Worm (Caenorhabditis elegans) whole organism, late embryonic: ENCODE results near the gene B0547.2.

Experiments used
- ama-1 ChIP-seq: fragments of 150-350 bp; optimal IDR thresholded peaks from 2 replicates; lab custom pipeline; 2014
- ceh-30 ChIP-seq: fragments of 150-350 bp; optimal IDR thresholded peaks from 2 replicates; lab custom pipeline; 2014; ENCODE audit warnings: missing biosample characterization, missing genetic modification characterization
- unc-42 ChIP-seq: sonication (generic microtip); optimal IDR thresholded peaks from 2 replicates; lab custom pipeline; 2016; ENCODE audit warnings: missing genotype, missing genetic modification characterization, missing compliant biosample characterization

DNA sequence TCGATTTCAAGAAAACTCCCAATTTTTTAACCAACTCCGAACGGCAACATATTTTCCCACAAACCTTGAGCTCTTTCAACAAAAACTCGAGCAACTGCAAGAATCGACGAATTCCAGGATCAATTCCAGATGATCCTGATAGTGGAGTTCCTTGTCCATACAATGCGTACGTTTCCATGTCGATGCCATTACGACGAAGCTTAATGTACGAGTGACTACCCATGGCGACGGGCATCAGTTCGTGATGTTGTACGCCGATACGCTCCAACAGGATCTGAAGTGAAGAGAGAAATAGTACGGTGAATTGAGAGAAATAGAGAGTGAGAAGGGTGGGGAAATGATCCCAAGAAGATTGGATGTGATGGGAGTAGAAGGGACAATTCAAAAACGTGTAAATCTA, 16.3 kb downstream of the B0547.2 start:
- TF ChIP-seq ama-1 (lab: Kevin White, UChicago) (no peak), ceh-30 (tag; lab: Kevin White, UChicago) (no peak), unc-42 (tag; lab: Kevin White, UChicago) (no peak)
